Fruit fly (Drosophila melanogaster) S2 (cell line): ENCODE data around the gene CG46513.
"Not testable (repeated sequence)": the region's sequence is repeated elsewhere in the genome, so short reads cannot be mapped to it uniquely, and the experiment has no call there.

Experiments used
- CG8478 ChIP-seq: fragments of >200 bp; optimal IDR thresholded peaks from 2 replicates; lab custom pipeline; 2018
- CTCF ChIP-seq, 2 experiments: fragments of >200 bp; optimal IDR thresholded peaks; 2 replicates each; lab custom pipeline; 2018

- TF ChIP-seq CG8478 (lab: Kevin White, UChicago); CTCF (optimal IDR thresholded peaks at IDR 0.05; lab: Kevin White, UChicago): not testable (repeated sequence)
Observed at dm6 chrX:22177205-22177604, 14.9 kb upstream of the CG46513 start, which contains the start of gene CG46510.
